Worm (Caenorhabditis elegans) whole organism, early embryonic: Measurements from ENCODE around the gene alh-1.

Experiments used
- B0310.2 ChIP-seq: sonication (generic microtip); optimal IDR thresholded peaks from 2 replicates; lab custom pipeline; 2016; ENCODE audit warnings: mild to moderate bottlenecking, missing genetic modification characterization, missing compliant biosample characterization
- F13C5.2 ChIP-seq: sonication (generic microtip); optimal IDR thresholded peaks from 2 replicates; lab custom pipeline; 2017; ENCODE audit warnings: mild to moderate bottlenecking, missing genetic modification characterization, inconsistent platforms, missing compliant biosample characterization
- aly-1 ChIP-seq: sonication (generic microtip); optimal IDR thresholded peaks from 2 replicates; lab custom pipeline; 2016; ENCODE audit warnings: missing genetic modification characterization, missing compliant biosample characterization
- ama-1 ChIP-seq: fragments of 150-350 bp; optimal IDR thresholded peaks from 2 replicates; lab custom pipeline; 2014
- ceh-13 ChIP-seq: fragments of 200-800 bp; sonication (Bioruptor generic); optimal IDR thresholded peaks from 2 replicates; lab custom pipeline; 2018; ENCODE audit warnings: mild to moderate bottlenecking, missing genetic modification characterization, missing compliant biosample characterization
- ceh-36 ChIP-seq: sonication (generic microtip); optimal IDR thresholded peaks from 2 replicates; lab custom pipeline; 2016; ENCODE audit warnings: missing genetic modification characterization, inconsistent platforms, missing compliant biosample characterization
- ets-7 ChIP-seq: sonication (generic microtip); optimal IDR thresholded peaks from 2 replicates; lab custom pipeline; 2016; ENCODE audit warnings: missing genotype, missing genetic modification characterization, missing compliant biosample characterization
- flt-1 ChIP-seq: fragments of 200-800 bp; sonication (Bioruptor generic); IDR thresholded peaks from 2 replicates; pipeline ENCODE4 v1.3.6; 2022; ENCODE audit warnings: missing genetic modification characterization, missing compliant biosample characterization
- hmbx-1 ChIP-seq: sonication (generic microtip); optimal IDR thresholded peaks from 2 replicates; lab custom pipeline; 2016; ENCODE audit warnings: mild to moderate bottlenecking, missing genetic modification characterization, missing compliant biosample characterization
- hmg-4 ChIP-seq: fragments of 200-800 bp; sonication (Bioruptor generic); optimal IDR thresholded peaks from 2 replicates; lab custom pipeline; 2018; ENCODE audit warnings: mild to moderate bottlenecking, missing genetic modification characterization, missing compliant biosample characterization
- hnd-1 ChIP-seq: sonication (generic microtip); optimal IDR thresholded peaks from 2 replicates; lab custom pipeline; 2016; ENCODE audit warnings: missing genetic modification characterization, missing compliant biosample characterization
- pes-1 ChIP-seq: fragments of 200-800 bp; sonication (Bioruptor generic); IDR thresholded peaks from 2 replicates; pipeline ENCODE4 v1.3.6; 2022; ENCODE audit warnings: missing genetic modification reagents, missing genetic modification characterization, missing compliant biosample characterization
- scrt-1 ChIP-seq: fragments of 200-800 bp; sonication (Bioruptor generic); IDR thresholded peaks from 2 replicates; pipeline ENCODE4 v1.3.6; 2022; ENCODE audit warnings: missing genetic modification characterization, missing compliant biosample characterization
- sea-1 ChIP-seq: fragments of 200-800 bp; sonication (Bioruptor generic); conservative IDR thresholded peaks from 2 replicates; pipeline ENCODE4 v1.3.6; 2022; ENCODE audit warnings: missing genetic modification characterization, missing compliant biosample characterization
- tbx-11 ChIP-seq: fragments of 200-800 bp; sonication (Bioruptor generic); IDR thresholded peaks from 2 replicates; pipeline ENCODE4 v1.3.6; 2022; ENCODE audit warnings: missing genetic modification characterization, missing compliant biosample characterization
- tbx-37 ChIP-seq: fragments of 200-800 bp; sonication (Bioruptor generic); conservative IDR thresholded peaks from 2 replicates; pipeline ENCODE4 v1.3.6; 2022; ENCODE audit warnings: missing genetic modification reagents, missing genetic modification characterization, missing compliant biosample characterization
- tra-4 ChIP-seq: sonication (generic microtip); optimal IDR thresholded peaks from 2 replicates; lab custom pipeline; 2017; ENCODE audit warnings: missing genetic modification characterization, missing compliant biosample characterization

alh-1 gene

DNA sequence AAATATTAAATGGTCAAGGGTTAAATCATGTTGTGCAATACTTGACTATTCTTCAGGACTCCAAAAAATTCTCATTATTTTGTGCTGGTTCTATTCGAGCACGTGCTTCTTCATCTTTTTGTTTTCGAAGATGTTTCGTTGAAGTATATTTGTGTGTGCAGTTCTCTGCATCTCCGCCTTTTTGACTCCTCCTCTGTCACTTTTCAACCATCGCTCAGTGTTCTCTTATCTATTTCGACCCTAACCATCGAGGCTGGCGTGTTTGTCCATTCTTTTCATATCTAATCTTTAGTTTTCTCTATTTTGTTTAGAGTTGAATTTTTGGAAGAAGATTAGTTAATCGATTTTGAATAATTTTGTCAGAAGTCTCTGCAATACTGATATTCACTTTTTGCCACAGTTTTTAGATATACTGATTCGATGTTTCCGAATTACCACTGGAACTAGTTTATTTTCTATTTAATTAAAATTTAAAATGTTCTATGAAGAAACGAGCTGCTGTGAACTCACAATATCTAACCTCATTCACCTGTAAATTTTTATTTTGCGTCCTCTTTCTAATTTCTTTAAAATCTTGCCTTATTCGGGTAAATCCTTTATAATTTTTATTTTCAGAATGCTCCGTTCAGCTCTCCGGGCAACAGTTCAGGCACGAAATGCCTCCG is at the start of gene alh-1:
TSS of gene alh-1 (plus strand) at position 615 of the 665 bp plus-strand sequence.
- TF ChIP-seq tbx-37 (GFP tag; lab: Robert Waterston, UW): no peak
- TF ChIP-seq F13C5.2 (tag; lab: Kevin White, UChicago): no peak
- TF ChIP-seq tbx-11 (GFP tag; lab: Robert Waterston, UW): no peak
- no peak for TF ChIP-seq hmg-4 (GFP tag; lab: Kevin White, UChicago)
- no peak for TF ChIP-seq pes-1
- TF ChIP-seq hnd-1 (tag; lab: Kevin White, UChicago): no peak
- no peak for TF ChIP-seq scrt-1 (GFP tag; lab: Robert Waterston, UW)
- TF ChIP-seq hmbx-1: no peak
- no peak for TF ChIP-seq ceh-13 (GFP tag; lab: Kevin White, UChicago)
- no peak for TF ChIP-seq sea-1
- TF ChIP-seq B0310.2 (tag; lab: Kevin White, UChicago): no peak
- TF ChIP-seq tra-4 (tag; lab: Kevin White, UChicago): no peak
- no peak for TF ChIP-seq ets-7 (tag; lab: Kevin White, UChicago)

DNA sequence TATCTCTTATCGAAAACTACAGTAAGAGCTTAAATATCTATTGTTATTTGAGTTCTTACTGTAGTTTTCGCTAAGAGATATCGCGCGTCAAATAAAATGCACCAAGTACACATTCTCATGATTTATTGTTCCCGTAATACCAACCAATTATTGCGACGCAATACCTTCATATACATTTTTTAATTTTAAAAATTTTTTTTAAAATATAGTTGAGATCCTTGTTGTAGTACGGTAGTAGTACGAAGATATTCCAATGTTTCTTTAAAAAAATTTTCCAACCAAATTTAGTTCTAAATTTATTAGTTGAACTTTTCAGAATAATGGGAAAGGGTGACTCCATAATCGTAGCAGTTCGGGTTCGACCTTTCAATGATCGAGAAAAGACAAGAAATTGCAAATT is 46.9 kb upstream of the alh-1 start, which contains the start of gene klp-6:
TSS of gene klp-6 (plus strand) at position 301 of the 400 bp plus-strand sequence.
- no peak for TF ChIP-seq aly-1 (tag; lab: Kevin White, UChicago)

DNA sequence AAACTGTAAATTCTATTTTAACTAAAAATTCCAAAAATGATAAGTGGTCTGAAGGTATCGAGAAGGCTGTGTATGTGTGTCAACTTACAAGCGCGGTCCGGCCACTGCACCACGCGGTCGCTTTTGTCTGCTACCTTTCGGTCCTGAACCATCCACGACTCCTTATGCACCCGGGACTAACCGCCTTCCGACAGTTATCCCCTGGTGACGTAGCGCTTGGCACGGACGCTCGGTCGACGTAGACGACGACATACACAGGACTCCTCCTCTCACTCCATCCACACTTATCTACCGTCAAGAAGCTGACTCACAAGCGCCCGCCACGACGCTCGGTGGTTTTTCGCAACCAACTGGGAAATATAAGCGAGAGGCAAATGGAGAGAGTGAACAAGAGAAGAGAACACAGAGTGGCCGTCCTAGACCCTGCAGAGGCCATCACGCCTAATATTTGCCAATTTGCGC is 46.2 kb upstream of the alh-1 start:
- TF ChIP-seq ceh-13 (GFP tag; lab: Kevin White, UChicago) (peak; percentile 81), flt-1 (GFP tag; lab: Robert Waterston, UW) (peak; percentile 82), tbx-37 (GFP tag; lab: Robert Waterston, UW) (peak; percentile 90), tra-4 (tag; lab: Kevin White, UChicago) (peak; percentile 83), pes-1 (peak; percentile 90), sea-1 (peak; percentile 87), ceh-36 (tag; lab: Kevin White, UChicago) (peak; percentile 82), B0310.2 (tag; lab: Kevin White, UChicago) (peak; percentile 80), hmbx-1 (peak; percentile 69), F13C5.2 (tag; lab: Kevin White, UChicago) (peak; percentile 91), scrt-1 (GFP tag; lab: Robert Waterston, UW) (peak; percentile 88), tbx-11 (GFP tag; lab: Robert Waterston, UW) (peak; percentile 90), hmg-4 (GFP tag; lab: Kevin White, UChicago) (peak; percentile 97), aly-1 (tag; lab: Kevin White, UChicago) (peak; percentile 97), ets-7 (tag; lab: Kevin White, UChicago) (peak; percentile 85), hnd-1 (tag; lab: Kevin White, UChicago) (peak; percentile 65)

DNA sequence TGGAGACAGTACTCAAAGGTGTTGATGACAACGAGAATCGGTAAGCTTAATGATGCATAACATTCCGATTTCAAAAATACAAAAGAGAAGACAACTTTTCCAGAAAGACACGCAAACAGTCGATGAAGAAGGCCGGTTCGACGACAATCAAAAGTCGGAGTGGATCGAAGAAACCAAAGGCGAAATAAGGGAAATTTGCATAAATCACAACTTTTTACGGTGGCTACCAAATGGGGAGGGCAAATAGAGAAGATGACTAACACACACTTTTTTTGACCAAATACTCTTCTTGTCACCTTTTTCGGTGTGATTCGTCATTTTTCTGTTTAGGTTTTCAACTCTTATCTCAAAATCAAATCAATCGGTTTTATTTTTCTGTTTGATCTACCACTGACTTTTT is 41.4 kb upstream of the alh-1 start, which contains the start of gene C45G9.6:
TSS of gene C45G9.6 (plus strand) at position 301 of the 400 bp plus-strand sequence.
- TF ChIP-seq tbx-37 (GFP tag; lab: Robert Waterston, UW) (no peak), aly-1 (tag; lab: Kevin White, UChicago) (no peak), tbx-11 (GFP tag; lab: Robert Waterston, UW) (no peak), ama-1 (no peak), pes-1 (no peak), ceh-13 (GFP tag; lab: Kevin White, UChicago) (no peak), tra-4 (tag; lab: Kevin White, UChicago) (no peak), hnd-1 (tag; lab: Kevin White, UChicago) (no peak), ets-7 (tag; lab: Kevin White, UChicago) (no peak), sea-1 (no peak), ceh-36 (tag; lab: Kevin White, UChicago) (no peak), B0310.2 (tag; lab: Kevin White, UChicago) (no peak), flt-1 (GFP tag; lab: Robert Waterston, UW) (no peak), hmg-4 (GFP tag; lab: Kevin White, UChicago) (no peak), hmbx-1 (no peak), scrt-1 (GFP tag; lab: Robert Waterston, UW) (no peak), F13C5.2 (tag; lab: Kevin White, UChicago) (no peak)

DNA sequence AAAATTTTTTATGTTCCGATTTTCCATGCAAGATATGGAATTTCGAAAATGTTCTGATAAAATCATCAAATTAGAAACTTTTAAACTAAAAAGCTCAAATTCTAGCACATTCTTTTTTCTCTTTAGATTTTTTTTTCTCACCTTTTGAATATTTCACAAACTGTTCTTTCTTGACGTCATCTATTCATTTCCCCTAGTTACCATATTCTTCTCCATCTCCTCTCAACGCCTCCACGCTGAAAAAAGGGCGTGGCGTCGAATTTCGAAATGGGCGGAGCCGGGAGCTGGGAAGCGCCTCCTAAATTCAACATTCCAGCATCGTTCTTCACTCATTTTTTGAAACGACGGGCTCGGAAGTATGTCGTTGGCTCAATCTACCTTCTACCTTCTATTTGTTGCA is 35.5 kb upstream of the alh-1 start, which contains the start of gene nlp-43:
TSS of gene nlp-43 (plus strand) at position 301 of the 400 bp plus-strand sequence.
- no peak for TF ChIP-seq tbx-37 (GFP tag; lab: Robert Waterston, UW)
- TF ChIP-seq tra-4 (tag; lab: Kevin White, UChicago): no peak
- TF ChIP-seq hmbx-1: no peak
- TF ChIP-seq scrt-1 (GFP tag; lab: Robert Waterston, UW): no peak
- TF ChIP-seq tbx-11 (GFP tag; lab: Robert Waterston, UW): no peak

DNA sequence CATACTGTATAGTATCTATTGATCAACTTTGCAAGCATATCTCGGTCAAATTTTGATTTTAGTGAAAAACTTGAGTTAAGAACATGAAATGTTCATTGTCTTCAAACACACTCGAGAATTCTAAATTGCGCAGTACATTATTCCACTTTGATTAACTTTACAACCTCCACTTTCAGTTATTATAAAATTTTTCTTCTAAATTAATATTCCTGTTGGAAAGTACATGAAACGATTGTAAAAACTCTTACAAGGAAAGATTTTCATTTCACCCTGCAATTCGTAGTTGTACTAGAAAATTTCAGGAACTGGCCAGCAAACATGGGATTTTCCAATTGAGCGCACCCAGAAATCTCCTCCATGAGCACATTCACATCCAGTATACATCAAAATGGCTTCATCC is 32.9 kb upstream of the alh-1 start, which contains the start of gene C45G9.14:
TSS of gene C45G9.14 (plus strand) at position 301 of the 400 bp plus-strand sequence.
- no peak for TF ChIP-seq tbx-37 (GFP tag; lab: Robert Waterston, UW)
- no peak for TF ChIP-seq flt-1 (GFP tag; lab: Robert Waterston, UW)
- TF ChIP-seq B0310.2 (tag; lab: Kevin White, UChicago): no peak
- TF ChIP-seq hmg-4 (GFP tag; lab: Kevin White, UChicago): no peak
- TF ChIP-seq ceh-36 (tag; lab: Kevin White, UChicago): no peak
- no peak for TF ChIP-seq pes-1
- no peak for TF ChIP-seq ama-1
- no peak for TF ChIP-seq F13C5.2 (tag; lab: Kevin White, UChicago)
- no peak for TF ChIP-seq hmbx-1
- TF ChIP-seq aly-1 (tag; lab: Kevin White, UChicago): no peak
- TF ChIP-seq sea-1: no peak
- TF ChIP-seq ets-7 (tag; lab: Kevin White, UChicago): no peak
- no peak for TF ChIP-seq tra-4 (tag; lab: Kevin White, UChicago)
- no peak for TF ChIP-seq scrt-1 (GFP tag; lab: Robert Waterston, UW)
- no peak for TF ChIP-seq hnd-1 (tag; lab: Kevin White, UChicago)
- no peak for TF ChIP-seq tbx-11 (GFP tag; lab: Robert Waterston, UW)

DNA sequence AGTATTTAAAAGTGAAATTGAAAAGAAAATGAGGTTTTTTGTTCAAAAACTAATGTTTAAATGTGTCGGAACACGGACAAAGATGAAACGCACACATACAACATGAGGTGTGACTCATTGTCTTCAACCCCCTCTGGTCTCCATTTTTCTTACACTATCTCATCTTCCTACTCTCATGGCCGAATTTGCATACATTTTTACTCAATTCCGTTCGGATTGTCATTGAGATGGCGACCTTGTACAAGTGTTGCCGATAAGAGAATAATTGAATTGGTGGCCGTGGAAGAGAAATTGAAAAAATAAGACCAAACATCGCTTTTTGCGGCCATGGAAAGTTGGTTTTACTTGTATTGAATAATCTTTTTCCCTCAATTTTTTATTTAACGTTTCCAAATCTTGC is 30.4 kb upstream of the alh-1 start, which contains the start of gene txbp-3:
TSS of gene txbp-3 (minus strand) at position 285 of the 400 bp plus-strand sequence.
- TF ChIP-seq tbx-11 (GFP tag; lab: Robert Waterston, UW) (no peak), tbx-37 (GFP tag; lab: Robert Waterston, UW) (no peak), pes-1 (no peak), F13C5.2 (tag; lab: Kevin White, UChicago) (no peak), hmbx-1 (no peak), flt-1 (GFP tag; lab: Robert Waterston, UW) (no peak), B0310.2 (tag; lab: Kevin White, UChicago) (no peak), hnd-1 (tag; lab: Kevin White, UChicago) (no peak), ceh-36 (tag; lab: Kevin White, UChicago) (no peak), aly-1 (tag; lab: Kevin White, UChicago) (no peak), tra-4 (tag; lab: Kevin White, UChicago) (no peak), ama-1 (no peak), hmg-4 (GFP tag; lab: Kevin White, UChicago) (no peak), ets-7 (tag; lab: Kevin White, UChicago) (no peak), sea-1 (no peak), scrt-1 (GFP tag; lab: Robert Waterston, UW) (no peak)
